Worm (Caenorhabditis elegans) whole organism, L2 larva: Measurements from ENCODE around the gene Y7A5A.2.

Experiments used
- blmp-1 ChIP-seq: sonication (generic microtip); optimal IDR thresholded peaks from 2 replicates; lab custom pipeline; 2017; ENCODE audit warnings: missing genetic modification characterization, mild to moderate bottlenecking, missing compliant biosample characterization, antibody characterized with exemption, moderate library complexity; ENCODE audit not compliant: insufficient read depth
- fos-1 ChIP-seq: fragments of 150-350 bp; optimal IDR thresholded peaks from 2 replicates; lab custom pipeline; 2014; ENCODE audit warnings: missing biosample characterization, missing genetic modification characterization
- nhr-11 ChIP-seq: fragments of 150-350 bp; optimal IDR thresholded peaks from 2 replicates; lab custom pipeline; 2014; ENCODE audit warnings: missing biosample characterization, missing genetic modification characterization
- nhr-129 ChIP-seq: fragments of 150-350 bp; optimal IDR thresholded peaks from 2 replicates; lab custom pipeline; 2014; ENCODE audit warnings: missing biosample characterization, missing genetic modification characterization
- nhr-23 ChIP-seq: fragments of 150-350 bp; optimal IDR thresholded peaks from 2 replicates; lab custom pipeline; 2014; ENCODE audit warnings: missing biosample characterization, missing genetic modification reagents, missing genetic modification characterization
- nhr-237 ChIP-seq: fragments of 150-350 bp; optimal IDR thresholded peaks from 2 replicates; lab custom pipeline; 2014; ENCODE audit warnings: missing biosample characterization, missing genetic modification characterization
- nhr-77 ChIP-seq: fragments of 150-350 bp; optimal IDR thresholded peaks from 2 replicates; lab custom pipeline; 2014; ENCODE audit warnings: missing biosample characterization, missing genetic modification characterization
- peb-1 ChIP-seq: fragments of 150-350 bp; optimal IDR thresholded peaks from 2 replicates; lab custom pipeline; 2014; ENCODE audit warnings: missing biosample characterization, missing genetic modification characterization
- unc-39 ChIP-seq: fragments of 150-350 bp; optimal IDR thresholded peaks from 2 replicates; lab custom pipeline; 2014; ENCODE audit warnings: missing biosample characterization, missing genetic modification characterization

Y7A5A.2 gene

ce11 chrX:15724994-15725393 is 47.5 kb downstream of the Y7A5A.2 start (continued):
- TF ChIP-seq blmp-1 (tag; lab: Kevin White, UChicago) (peak; percentile 67), nhr-11 (no peak), fos-1 (tag; lab: Kevin White, UChicago) (peak; percentile 43), peb-1 (tag; lab: Kevin White, UChicago) (no peak), nhr-77 (no peak), nhr-23 (no peak), nhr-237 (tag; lab: Kevin White, UChicago) (no peak), unc-39 (tag; lab: Kevin White, UChicago) (no peak), nhr-129 (tag; lab: Kevin White, UChicago) (peak; percentile 66)
- TF ChIP-seq, all 48 proteins: peak for 14
